ENCODE assay signal across 1 fruit fly cellular context in the genomic region with DNA sequence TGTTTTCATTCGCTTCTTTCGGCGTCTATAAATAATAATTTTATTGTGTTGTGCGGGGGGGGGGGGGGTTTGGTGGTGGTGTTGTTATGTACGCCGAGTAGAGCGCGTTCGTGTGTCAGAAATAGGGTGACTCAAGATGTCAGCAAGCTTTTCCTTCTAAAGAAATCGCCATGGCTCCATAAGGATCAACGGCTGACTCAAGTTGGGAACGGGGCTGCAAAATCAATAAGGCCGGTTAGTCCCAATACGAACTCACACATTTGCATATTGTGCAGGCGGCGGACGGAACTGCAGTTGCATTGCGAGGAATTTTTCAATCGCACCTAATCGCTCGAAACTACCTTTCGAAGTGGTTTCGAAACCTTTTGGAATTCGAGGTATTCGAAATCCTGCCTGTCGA.
TF ChIP-seq lines count a peak whose summit lies in the region.

No protein-coding gene starts in this region.

TF ChIP-seq in whole organism, embryonic, 481 proteins besides CTCF, POLR2A, EP300 and RAD21 (continued from another document):
- TF ChIP-seq ems (GFP tag; optimal IDR thresholded peaks at IDR 0.05; lab: Kevin White, UChicago) (no peak), kah (GFP tag; optimal IDR thresholded peaks at IDR 0.05; lab: Kevin White, UChicago) (no peak), CG14710 (tag; optimal IDR thresholded peaks at IDR 0.05; lab: Kevin White, UChicago) (no peak), HmgZ (tag; optimal IDR thresholded peaks at IDR 0.05; lab: Kevin White, UChicago) (peak; percentile 34), h (optimal IDR thresholded peaks at IDR 0.05; lab: Kevin White, UChicago) (no peak), emc (GFP tag; optimal IDR thresholded peaks at IDR 0.05; lab: Kevin White, UChicago) (no peak), CG17912 (GFP tag; optimal IDR thresholded peaks at IDR 0.05; lab: Kevin White, UChicago) (no peak), lilli (GFP tag; optimal IDR thresholded peaks at IDR 0.05; lab: Kevin White, UChicago) (no peak), Rfx (GFP tag; IDR thresholded peaks at IDR 0.05; lab: Robert Waterston, UW) (peak; percentile 81), HLH54F (GFP tag; optimal IDR thresholded peaks at IDR 0.05; lab: Kevin White, UChicago) (peak; percentile 29), en (GFP tag; optimal IDR thresholded peaks at IDR 0.05; lab: Kevin White, UChicago) (no peak), CkIIα-i1 (GFP tag; IDR thresholded peaks at IDR 0.05; lab: Robert Waterston, UW) (no peak), ash1 (GFP tag; optimal IDR thresholded peaks at IDR 0.05; lab: Kevin White, UChicago) (no peak), CG4360 (GFP tag; IDR thresholded peaks at IDR 0.05; lab: Robert Waterston, UW) (no peak), NC2β (GFP tag; optimal IDR thresholded peaks at IDR 0.05; lab: Kevin White, UChicago) (no peak), CG8359 (GFP tag; optimal IDR thresholded peaks at IDR 0.05; lab: Kevin White, UChicago; ENCODE audit: borderline replicate concordance) (no peak), Elba2 (GFP tag; optimal IDR thresholded peaks at IDR 0.05; lab: Kevin White, UChicago) (no peak), sna (GFP tag; IDR thresholded peaks at IDR 0.05; lab: Robert Waterston, UW; ENCODE audit: partially characterized antibody) (no peak), GATAe (GFP tag; conservative IDR thresholded peaks at IDR 0.05; lab: Robert Waterston, UW) (no peak), Ets97D (GFP tag; optimal IDR thresholded peaks at IDR 0.05; lab: Kevin White, UChicago) (no peak), CG6683 (GFP tag; optimal IDR thresholded peaks at IDR 0.05; lab: Kevin White, UChicago) (no peak), Oaz (GFP tag; IDR thresholded peaks at IDR 0.05; lab: Robert Waterston, UW) (no peak), Stat92E (GFP tag; optimal IDR thresholded peaks at IDR 0.05; lab: Kevin White, UChicago) (no peak), pzg (GFP tag; optimal IDR thresholded peaks at IDR 0.05; lab: Kevin White, UChicago) (no peak), row (GFP tag; IDR thresholded peaks at IDR 0.05; lab: Robert Waterston, UW) (no peak; the same call in 2 of the 3 replicates), slou (GFP tag; optimal IDR thresholded peaks at IDR 0.05; lab: Kevin White, UChicago) (no peak), Gsc (GFP tag; IDR thresholded peaks at IDR 0.05; lab: Robert Waterston, UW) (0 out of 2 replicates have a peak, but pooled peaks have one; percentile 11), HLH4C (GFP tag; IDR thresholded peaks at IDR 0.05; lab: Robert Waterston, UW; ENCODE audit: partially characterized antibody) (no peak), CG8281 (tag; optimal IDR thresholded peaks at IDR 0.05; lab: Kevin White, UChicago) (no peak), stc (GFP tag; IDR thresholded peaks at IDR 0.05; lab: Robert Waterston, UW) (peak; percentile 57; the same call in 1 of the 2 replicates), luna (GFP tag; optimal IDR thresholded peaks at IDR 0.05; lab: Kevin White, UChicago) (no peak), MESR4 (GFP tag; optimal IDR thresholded peaks at IDR 0.05; lab: Kevin White, UChicago) (no peak), dati (GFP tag; IDR thresholded peaks at IDR 0.05; lab: Robert Waterston, UW) (no peak), CG15696 (tag; optimal IDR thresholded peaks at IDR 0.05; lab: Kevin White, UChicago) (no peak), CG1529 (GFP tag; optimal IDR thresholded peaks at IDR 0.05; lab: Kevin White, UChicago) (no peak), eve (GFP tag; optimal IDR thresholded peaks at IDR 0.05; lab: Kevin White, UChicago) (no peak), CG4328 (GFP tag; optimal IDR thresholded peaks at IDR 0.05; lab: Kevin White, UChicago) (no peak), rib (GFP tag; IDR thresholded peaks at IDR 0.05; lab: Robert Waterston, UW) (no peak), D19A (tag; optimal IDR thresholded peaks at IDR 0.05; lab: Kevin White, UChicago) (no peak), CG14965 (GFP tag; optimal IDR thresholded peaks at IDR 0.05; lab: Kevin White, UChicago; ENCODE audit: borderline replicate concordance) (no peak), danr (GFP tag; IDR thresholded peaks at IDR 0.05; lab: Robert Waterston, UW) (peak; percentile 23; the same call in 1 of the 2 replicates), so (GFP tag; IDR thresholded peaks at IDR 0.05; lab: Robert Waterston, UW) (no peak), sug (tag; optimal IDR thresholded peaks at IDR 0.05; lab: Kevin White, UChicago) (no peak), ham (GFP tag; IDR thresholded peaks at IDR 0.05; lab: Robert Waterston, UW) (no peak), ind (GFP tag; optimal IDR thresholded peaks at IDR 0.05; lab: Kevin White, UChicago) (peak; percentile 36), CG6254 (GFP tag; optimal IDR thresholded peaks at IDR 0.05; lab: Kevin White, UChicago) (no peak), CG13296 (GFP tag; optimal IDR thresholded peaks at IDR 0.05; lab: Kevin White, UChicago) (no peak), nerfin-1 (tag; optimal IDR thresholded peaks at IDR 0.05; lab: Kevin White, UChicago) (no peak), pb (GFP tag; optimal IDR thresholded peaks at IDR 0.05; lab: Kevin White, UChicago) (no peak), CG14667 (GFP tag; IDR thresholded peaks at IDR 0.05; lab: Robert Waterston, UW) (peak; percentile 42; the same call in 1 of the 2 replicates), CG15011 (GFP tag; optimal IDR thresholded peaks at IDR 0.05; lab: Kevin White, UChicago) (no peak), CG32767 (GFP tag; IDR thresholded peaks at IDR 0.05; lab: Robert Waterston, UW) (no peak), CG12744 (GFP tag; optimal IDR thresholded peaks at IDR 0.05; lab: Kevin White, UChicago) (no peak), fd102C (GFP tag; optimal IDR thresholded peaks at IDR 0.05; lab: Kevin White, UChicago) (no peak), CG16813 (GFP tag; IDR thresholded peaks at IDR 0.05; lab: Robert Waterston, UW; ENCODE audit: partially characterized antibody) (no peak), Hsf (GFP tag; optimal IDR thresholded peaks at IDR 0.05; lab: Kevin White, UChicago) (no peak), dm (GFP tag; optimal IDR thresholded peaks at IDR 0.05; lab: Kevin White, UChicago) (no peak), Dek (tag; optimal IDR thresholded peaks at IDR 0.05; lab: Kevin White, UChicago) (peak; percentile 11), phol (tag; optimal IDR thresholded peaks at IDR 0.05; lab: Kevin White, UChicago) (peak; percentile 18), Tbp (GFP tag; optimal IDR thresholded peaks at IDR 0.05; lab: Kevin White, UChicago) (no peak), CG4730 (GFP tag; IDR thresholded peaks at IDR 0.05; lab: Robert Waterston, UW) (no peak), CG34422 (GFP tag; IDR thresholded peaks at IDR 0.05; lab: Robert Waterston, UW) (peak; percentile 51; the same call in 2 of the 3 replicates), exex (tag; optimal IDR thresholded peaks at IDR 0.05; lab: Kevin White, UChicago) (no peak), CG12769 (tag; optimal IDR thresholded peaks at IDR 0.05; lab: Kevin White, UChicago) (peak; percentile 52), Six4 (GFP tag; optimal IDR thresholded peaks at IDR 0.05; lab: Kevin White, UChicago) (no peak), CG1233 (GFP tag; optimal IDR thresholded peaks at IDR 0.05; lab: Kevin White, UChicago) (no peak), Awh (GFP tag; IDR thresholded peaks at IDR 0.05; lab: Robert Waterston, UW) (no peak), CG15073 (GFP tag; optimal IDR thresholded peaks at IDR 0.05; lab: Kevin White, UChicago) (no peak), Mes4 (GFP tag; optimal IDR thresholded peaks at IDR 0.05; lab: Kevin White, UChicago) (no peak)
